Worm (Caenorhabditis elegans) whole organism, midembryonic: Measurements from ENCODE around the gene col-94.

Experiments
- T22C8.4 ChIP-seq: fragments of 200-800 bp; sonication (Bioruptor generic); IDR thresholded peaks from 2 replicates; pipeline ENCODE4 v1.3.6; 2022; ENCODE audit warnings: missing genetic modification characterization, missing compliant biosample characterization
- cog-1 ChIP-seq: sonication (generic microtip); optimal IDR thresholded peaks from 2 replicates; lab custom pipeline; 2016; ENCODE audit warnings: missing genetic modification characterization, missing compliant biosample characterization
- flt-1 ChIP-seq: fragments of 200-800 bp; sonication (Bioruptor generic); IDR thresholded peaks from 2 replicates; pipeline ENCODE4 v1.3.6; 2022; ENCODE audit warnings: missing genetic modification characterization, missing compliant biosample characterization
- klf-2 ChIP-seq: fragments of 200-800 bp; sonication (Bioruptor generic); conservative IDR thresholded peaks from 2 replicates; pipeline ENCODE4 v1.3.6; 2022; ENCODE audit warnings: missing genetic modification reagents, missing genetic modification characterization, missing compliant biosample characterization
- med-1 ChIP-seq: sonication (generic microtip); optimal IDR thresholded peaks from 2 replicates; lab custom pipeline; 2017; ENCODE audit warnings: missing genetic modification characterization, mild to moderate bottlenecking, missing compliant biosample characterization, antibody characterized with exemption, missing genetic modification reagents; ENCODE audit not compliant: insufficient read depth
- ref-1 ChIP-seq: fragments of 200-800 bp; sonication (Bioruptor generic); conservative IDR thresholded peaks from 2 replicates; pipeline ENCODE4 v1.3.6; 2022; ENCODE audit warnings: missing genetic modification reagents, missing genetic modification characterization, missing compliant biosample characterization
- tab-1 ChIP-seq: fragments of 200-800 bp; sonication (Bioruptor generic); IDR thresholded peaks from 2 replicates; pipeline ENCODE4 v1.3.6; 2022; ENCODE audit warnings: missing genetic modification characterization, missing compliant biosample characterization
- ztf-23 ChIP-seq: fragments of 200-800 bp; sonication (Bioruptor generic); IDR thresholded peaks from 2 replicates; pipeline ENCODE4 v1.3.6; 2022; ENCODE audit warnings: missing genetic modification reagents, missing genetic modification characterization, missing compliant biosample characterization
- ztf-29 ChIP-seq: fragments of 200-800 bp; sonication (Bioruptor generic); IDR thresholded peaks from 2 replicates; pipeline ENCODE4 v1.3.6; 2022; ENCODE audit warnings: missing genetic modification reagents, missing genetic modification characterization, missing compliant biosample characterization

- TF ChIP-seq flt-1 (no peak), ztf-23 (GFP tag; lab: Robert Waterston, UW) (no peak), cog-1 (tag; lab: Kevin White, UChicago) (no peak), T22C8.4 (no peak), klf-2 (GFP tag; lab: Robert Waterston, UW) (no peak), med-1 (no peak), ref-1 (GFP tag; lab: Robert Waterston, UW) (no peak), ztf-29 (no peak), tab-1 (no peak)
These were observed 24.6 kb upstream of the col-94 start, which contains the start of gene kvs-4 for ce11 chrIII:11012264-11012663.
